Fruit fly (Drosophila melanogaster) whole organism, embryonic: ENCODE data around the gene gfzf.

Experiments used
- Abd-B ChIP-seq: fragments of 200-800 bp; sonication (Bioruptor generic); optimal IDR thresholded peaks from 2 replicates; lab custom pipeline; 2018; ENCODE audit warnings: missing biosample characterization, mild to moderate bottlenecking, missing genetic modification characterization, moderate library complexity
- Antp ChIP-seq: fragments of 200-800 bp; sonication (Bioruptor generic); optimal IDR thresholded peaks from 3 replicates; lab custom pipeline; 2016; ENCODE audit warnings: missing biosample characterization, missing genetic modification characterization
- Bdp1 ChIP-seq: fragments of 200-800 bp; sonication (Bioruptor generic); optimal IDR thresholded peaks from 3 replicates; lab custom pipeline; 2016; ENCODE audit warnings: missing biosample characterization, missing genetic modification characterization
- BtbVII ChIP-seq: fragments of 200-800 bp; sonication (Bioruptor generic); optimal IDR thresholded peaks from 3 replicates; lab custom pipeline; 2017; ENCODE audit warnings: missing biosample characterization, mild to moderate bottlenecking, missing genetic modification characterization
- CG10321 ChIP-seq: fragments of 200-800 bp; sonication (Bioruptor generic); IDR thresholded peaks from 2 replicates; pipeline ENCODE4 v1.3.6; 2022; ENCODE audit warnings: missing biosample characterization, missing genetic modification characterization
- CG10979 ChIP-seq: fragments of 200-800 bp; sonication (Bioruptor generic); optimal IDR thresholded peaks from 2 replicates; lab custom pipeline; 2018; ENCODE audit warnings: missing biosample characterization, mild to moderate bottlenecking, missing genetic modification characterization, moderate library complexity
- CG11085 ChIP-seq: fragments of 200-800 bp; sonication (Bioruptor generic); IDR thresholded peaks from 2 replicates; pipeline ENCODE4 v1.3.6; 2022; ENCODE audit warnings: missing biosample characterization, missing genetic modification characterization
- CG11398 ChIP-seq: fragments of 200-800 bp; sonication (Bioruptor generic); optimal IDR thresholded peaks from 2 replicates; lab custom pipeline; 2016; ENCODE audit warnings: missing biosample characterization, missing genetic modification characterization
- CG11456 ChIP-seq: fragments of 200-800 bp; sonication (Bioruptor generic); IDR thresholded peaks from 3 replicates; pipeline ENCODE4 v1.3.6; 2022; ENCODE audit warnings: missing biosample characterization, missing genetic modification characterization
- CG11504 ChIP-seq: fragments of 200-800 bp; sonication (Bioruptor generic); optimal IDR thresholded peaks from 3 replicates; lab custom pipeline; 2019; ENCODE audit warnings: missing biosample characterization, mild to moderate bottlenecking, missing genetic modification characterization, moderate library complexity
- CG12155 ChIP-seq: fragments of 200-800 bp; sonication (Bioruptor generic); optimal IDR thresholded peaks from 3 replicates; lab custom pipeline; 2016; ENCODE audit warnings: missing biosample characterization, missing genetic modification characterization
- CG13296 ChIP-seq: fragments of 200-800 bp; sonication (Bioruptor generic); optimal IDR thresholded peaks from 3 replicates; lab custom pipeline; 2018; ENCODE audit warnings: missing biosample characterization, mild to moderate bottlenecking, missing genetic modification characterization
- CG15696 ChIP-seq: fragments of 200-800 bp; sonication (Bioruptor generic); optimal IDR thresholded peaks from 2 replicates; lab custom pipeline; 2019; ENCODE audit warnings: missing biosample characterization, mild to moderate bottlenecking, missing genetic modification characterization, moderate library complexity
- CG17829 ChIP-seq: fragments of 200-800 bp; optimal IDR thresholded peaks from 2 replicates; lab custom pipeline; 2019; ENCODE audit warnings: missing biosample characterization, mild to moderate bottlenecking, missing genetic modification characterization, moderate library complexity
- CG2712 ChIP-seq: fragments of 200-800 bp; optimal IDR thresholded peaks from 3 replicates; lab custom pipeline; 2019; ENCODE audit warnings: missing biosample characterization, mild to moderate bottlenecking, missing genetic modification characterization, moderate library complexity
- CG33557 ChIP-seq: fragments of 200-800 bp; sonication (Bioruptor generic); optimal IDR thresholded peaks from 2 replicates; lab custom pipeline; 2019; ENCODE audit warnings: missing biosample characterization, mild to moderate bottlenecking, missing genetic modification characterization, moderate library complexity
- CG34224 ChIP-seq: fragments of 200-800 bp; sonication (Bioruptor generic); IDR thresholded peaks from 3 replicates; pipeline ENCODE4 v1.3.6; 2022; ENCODE audit warnings: missing biosample characterization, missing genetic modification characterization; ENCODE audit not compliant: partially characterized antibody
- CG4360 ChIP-seq: fragments of 200-800 bp; sonication (Bioruptor generic); IDR thresholded peaks from 2 replicates; pipeline ENCODE4 v1.3.6; 2022; ENCODE audit warnings: missing biosample characterization, missing genetic modification characterization
- CG4730 ChIP-seq: fragments of 200-800 bp; sonication (Bioruptor generic); IDR thresholded peaks from 2 replicates; pipeline ENCODE4 v1.3.6; 2022; ENCODE audit warnings: missing biosample characterization, missing genetic modification characterization
- CG5180 ChIP-seq: fragments of 200-800 bp; sonication (Bioruptor generic); optimal IDR thresholded peaks from 3 replicates; lab custom pipeline; 2017; ENCODE audit warnings: missing biosample characterization, missing genetic modification characterization, mild to moderate bottlenecking, moderate library complexity, missing genetic modification reagents
- CG5953 ChIP-seq: fragments of 200-800 bp; sonication (Bioruptor generic); IDR thresholded peaks from 2 replicates; pipeline ENCODE4 v1.3.6; 2022; ENCODE audit warnings: missing biosample characterization, missing genetic modification characterization
- CG7928 ChIP-seq: fragments of 200-800 bp; sonication (Bioruptor generic); optimal IDR thresholded peaks from 2 replicates; lab custom pipeline; 2017; ENCODE audit warnings: missing biosample characterization, mild to moderate bottlenecking, missing genetic modification characterization
- CG8478 ChIP-seq: fragments of >200 bp; optimal IDR thresholded peaks from 2 replicates; lab custom pipeline; 2018
- CG9609 ChIP-seq: fragments of 200-800 bp; sonication (Bioruptor generic); optimal IDR thresholded peaks from 3 replicates; lab custom pipeline; 2016; ENCODE audit warnings: missing biosample characterization, missing genetic modification characterization
- CG9932 ChIP-seq: fragments of 200-800 bp; sonication (Bioruptor generic); IDR thresholded peaks from 2 replicates; pipeline ENCODE4 v1.3.6; 2022; ENCODE audit warnings: missing biosample characterization, missing genetic modification characterization
- Camta ChIP-seq: fragments of 200-800 bp; sonication (Bioruptor generic); optimal IDR thresholded peaks from 2 replicates; lab custom pipeline; 2016; ENCODE audit warnings: missing biosample characterization, missing genetic modification characterization
- Chrac-16 ChIP-seq: fragments of 200-800 bp; sonication (Bioruptor generic); optimal IDR thresholded peaks from 3 replicates; lab custom pipeline; 2016; ENCODE audit warnings: missing biosample characterization, missing genetic modification characterization
- Dip3 ChIP-seq: fragments of 200-800 bp; sonication (Bioruptor generic); optimal IDR thresholded peaks from 3 replicates; lab custom pipeline; 2016; ENCODE audit warnings: missing biosample characterization, missing genetic modification characterization
- Ets97D ChIP-seq: fragments of 200-800 bp; sonication (Bioruptor generic); optimal IDR thresholded peaks from 3 replicates; lab custom pipeline; 2016; ENCODE audit warnings: missing biosample characterization, missing genetic modification characterization
- Fer2 ChIP-seq: fragments of 200-800 bp; sonication (Bioruptor generic); optimal IDR thresholded peaks from 2 replicates; lab custom pipeline; 2018; ENCODE audit warnings: missing biosample characterization, mild to moderate bottlenecking, missing genetic modification characterization, moderate library complexity
- GATAe ChIP-seq: fragments of 200-800 bp; sonication (Bioruptor generic); conservative IDR thresholded peaks from 2 replicates; pipeline ENCODE4 v1.3.6; 2022; ENCODE audit warnings: missing biosample characterization, missing genetic modification characterization
- HLH4C ChIP-seq: fragments of 200-800 bp; sonication (Bioruptor generic); IDR thresholded peaks from 3 replicates; pipeline ENCODE4 v1.3.6; 2022; ENCODE audit warnings: missing biosample characterization, missing genetic modification characterization; ENCODE audit not compliant: partially characterized antibody
- MBD-R2 ChIP-seq: fragments of 200-800 bp; sonication (Bioruptor generic); IDR thresholded peaks from 2 replicates; pipeline ENCODE4 v1.3.6; 2022; ENCODE audit warnings: missing biosample characterization, missing genetic modification characterization
- Meics ChIP-seq: fragments of 200-800 bp; sonication (Bioruptor generic); optimal IDR thresholded peaks from 2 replicates; lab custom pipeline; 2017; ENCODE audit warnings: missing biosample characterization, mild to moderate bottlenecking, missing genetic modification characterization
- NC2α ChIP-seq: fragments of 200-800 bp; sonication (Bioruptor generic); optimal IDR thresholded peaks from 2 replicates; lab custom pipeline; 2016; ENCODE audit warnings: missing biosample characterization, missing genetic modification characterization
- Nf-YB ChIP-seq: fragments of 200-800 bp; sonication (Bioruptor generic); optimal IDR thresholded peaks from 3 replicates; lab custom pipeline; 2019; ENCODE audit warnings: missing biosample characterization, mild to moderate bottlenecking, missing genetic modification characterization, moderate library complexity
- Oaz ChIP-seq: fragments of 200-800 bp; sonication (Bioruptor generic); IDR thresholded peaks from 2 replicates; pipeline ENCODE4 v1.3.6; 2022; ENCODE audit warnings: missing biosample characterization, missing genetic modification characterization
- Sin3A ChIP-seq: fragments of >200 bp; optimal IDR thresholded peaks from 2 replicates; lab custom pipeline; 2018
- Trl ChIP-seq, 3 experiments: fragments of >200 bp in 2 of 3; fragments of 200-800 bp in 1 of 3; sonication (Bioruptor generic) in 1 of 3; optimal IDR thresholded peaks; 2 replicates in 1 of 3; 3 replicates in 2 of 3; lab custom pipeline; 2016 to 2017; ENCODE audit warnings: missing biosample characterization in 1 of 3, missing genetic modification characterization in 1 of 3
- bowl ChIP-seq: fragments of 200-800 bp; sonication (Bioruptor generic); IDR thresholded peaks from 2 replicates; pipeline ENCODE4 v1.3.6; 2022; ENCODE audit warnings: missing biosample characterization, missing genetic modification characterization
- ewg ChIP-seq: fragments of 200-800 bp; sonication (Bioruptor generic); optimal IDR thresholded peaks from 3 replicates; lab custom pipeline; 2017; ENCODE audit warnings: mild to moderate bottlenecking, missing biosample characterization, missing genetic modification reagents, missing genetic modification characterization
- insv ChIP-seq, 2 experiments: fragments of 200-800 bp; sonication (Bioruptor generic); optimal IDR thresholded peaks; 3 replicates each; lab custom pipeline; 2016 to 2018; ENCODE audit warnings: missing biosample characterization in 2 of 2, missing genetic modification characterization in 2 of 2
- jigr1 ChIP-seq: fragments of 200-800 bp; sonication (Bioruptor generic); IDR thresholded peaks from 3 replicates; pipeline ENCODE4 v1.3.6; 2022; ENCODE audit warnings: missing biosample characterization, missing genetic modification characterization
- kah ChIP-seq: fragments of 200-800 bp; sonication (Bioruptor generic); optimal IDR thresholded peaks from 2 replicates; lab custom pipeline; 2018; ENCODE audit warnings: missing biosample characterization, mild to moderate bottlenecking, missing genetic modification characterization
- luna ChIP-seq: fragments of 200-800 bp; sonication (Bioruptor generic); optimal IDR thresholded peaks from 2 replicates; lab custom pipeline; 2016; ENCODE audit warnings: missing biosample characterization, missing genetic modification characterization
- pb ChIP-seq: fragments of 200-800 bp; sonication (Bioruptor generic); optimal IDR thresholded peaks from 3 replicates; lab custom pipeline; 2016; ENCODE audit warnings: missing biosample characterization, missing genetic modification characterization
- pita ChIP-seq: fragments of 200-800 bp; sonication (Bioruptor generic); optimal IDR thresholded peaks from 2 replicates; lab custom pipeline; 2017; ENCODE audit warnings: missing biosample characterization, mild to moderate bottlenecking, missing genetic modification characterization
- tup ChIP-seq: fragments of 200-800 bp; sonication (Bioruptor generic); optimal IDR thresholded peaks from 2 replicates; lab custom pipeline; 2016; ENCODE audit warnings: missing biosample characterization, mild to moderate bottlenecking, missing genetic modification characterization, moderate library complexity
- zen2 ChIP-seq: fragments of 200-800 bp; sonication (Bioruptor generic); IDR thresholded peaks from 3 replicates; pipeline ENCODE4 v1.3.6; 2022; ENCODE audit warnings: missing biosample characterization, missing genetic modification characterization; ENCODE audit not compliant: partially characterized antibody

Gene gfzf

dm6 chr3R:7162356-7163289 lies 11.9 kb upstream of the gfzf start, which contains the start of gene sas (continued):
- TF ChIP-seq Bdp1: no peak
- TF ChIP-seq CG15696 (tag; lab: Kevin White, UChicago): no peak
- TF ChIP-seq CG11456 (GFP tag; lab: Robert Waterston, UW): no peak
- TF ChIP-seq CG34224 (GFP tag; lab: Robert Waterston, UW): no peak
- no peak for TF ChIP-seq Sin3A (lab: Kevin White, UChicago)
- TF ChIP-seq CG10979 (tag; lab: Kevin White, UChicago): no peak
- TF ChIP-seq Abd-B (GFP tag; lab: Kevin White, UChicago): no peak
- TF ChIP-seq ewg (GFP tag; lab: Kevin White, UChicago): no peak
- TF ChIP-seq GATAe (GFP tag; lab: Robert Waterston, UW): no peak
- peak; percentile 10 for TF ChIP-seq CG13296 (GFP tag; lab: Kevin White, UChicago)
- no peak for TF ChIP-seq Chrac-16 (GFP tag; lab: Kevin White, UChicago)
- TF ChIP-seq jigr1 (GFP tag; lab: Robert Waterston, UW): no peak
- TF ChIP-seq CG9932 (GFP tag; lab: Robert Waterston, UW): no peak
- TF ChIP-seq Fer2 (tag; lab: Kevin White, UChicago): no peak
- TF ChIP-seq CG11398: no peak
- TF ChIP-seq bowl: no peak
- TF ChIP-seq BtbVII (GFP tag; lab: Kevin White, UChicago): no peak
- TF ChIP-seq HLH4C (GFP tag; lab: Robert Waterston, UW): 0 out of 3 replicates have a peak, but pooled peaks have one; percentile 33
- no peak for TF ChIP-seq pita (GFP tag; lab: Kevin White, UChicago)
- no peak for TF ChIP-seq kah (GFP tag; lab: Kevin White, UChicago)
- TF ChIP-seq CG10321 (GFP tag; lab: Robert Waterston, UW): no peak
- no peak for TF ChIP-seq CG17829 (tag; lab: Kevin White, UChicago)
- no peak for TF ChIP-seq pb
- no peak for TF ChIP-seq NC2α (GFP tag; lab: Kevin White, UChicago)
- TF ChIP-seq Camta (GFP tag; lab: Kevin White, UChicago): no peak
- TF ChIP-seq CG9609: no peak
- TF ChIP-seq zen2 (GFP tag; lab: Robert Waterston, UW): no peak
- TF ChIP-seq CG11504 (tag; lab: Kevin White, UChicago): no peak
- TF ChIP-seq CG5180 (GFP tag; lab: Kevin White, UChicago): peak; percentile 16
- no peak for TF ChIP-seq luna
- no peak for TF ChIP-seq Oaz (GFP tag; lab: Robert Waterston, UW)
- no peak for TF ChIP-seq CG8478
- no peak for TF ChIP-seq tup (GFP tag; lab: Kevin White, UChicago)
- no peak for TF ChIP-seq Ets97D (GFP tag; lab: Kevin White, UChicago)
- no peak for TF ChIP-seq CG5953 (GFP tag; lab: Robert Waterston, UW)
- no peak for TF ChIP-seq CG33557 (GFP tag; lab: Kevin White, UChicago)
- TF ChIP-seq Antp (GFP tag; lab: Kevin White, UChicago): no peak
- TF ChIP-seq Dip3 (GFP tag; lab: Kevin White, UChicago): no peak
- peak; percentile 9; the same call in 1 of the 2 replicates for TF ChIP-seq CG4360
- no peak for TF ChIP-seq MBD-R2 (GFP tag; lab: Robert Waterston, UW)
- no peak for TF ChIP-seq Nf-YB
- peak; percentile 63 to 77 for TF ChIP-seq Trl (optimal IDR thresholded peaks at IDR 0.05; lab: Kevin White, UChicago)
- TF ChIP-seq Trl (GFP tag; optimal IDR thresholded peaks at IDR 0.05; lab: Kevin White, UChicago): peak; percentile 0
- no peak for TF ChIP-seq CG11085
- no peak for TF ChIP-seq CG2712 (tag; lab: Kevin White, UChicago)
- no peak for TF ChIP-seq CG7928 (GFP tag; lab: Kevin White, UChicago)
- TF ChIP-seq insv (GFP tag; optimal IDR thresholded peaks at IDR 0.05; lab: Kevin White, UChicago): peak; percentile 33 to 93
- TF ChIP-seq Meics (GFP tag; lab: Kevin White, UChicago): no peak
- no peak for TF ChIP-seq CG12155 (GFP tag; lab: Kevin White, UChicago)
- no peak for TF ChIP-seq CG4730 (GFP tag; lab: Robert Waterston, UW)
